Fruit fly (Drosophila melanogaster): ENCODE results near the gene CG11638.

Gene CG11638

DNA sequence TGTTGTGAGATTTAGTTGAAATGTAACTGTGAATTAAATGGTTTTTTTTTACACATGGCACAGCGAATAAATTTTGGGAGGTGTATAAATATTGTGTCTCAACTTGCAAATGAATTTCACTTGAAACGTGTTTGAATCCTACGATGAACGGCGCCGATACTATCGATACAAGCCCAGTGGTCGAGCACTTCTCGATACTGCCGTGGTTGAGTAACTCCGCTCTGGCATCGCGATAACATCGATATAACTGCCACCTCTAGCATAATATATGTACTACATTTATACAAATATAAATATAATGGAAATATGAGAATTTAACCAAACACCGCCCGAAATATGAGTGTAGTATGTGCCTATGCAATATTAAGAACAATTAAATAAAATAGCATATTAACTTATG, 6.6 kb upstream of the CG11638 start (continued):
- peak; percentile 98 for TF ChIP-seq CG13287 (GFP tag; IDR thresholded peaks at IDR 0.05; ENCODE audit: partially characterized antibody)
- TF ChIP-seq Pdp1 (GFP tag; optimal IDR thresholded peaks at IDR 0.05) = peak; percentile 20 to 60
- TF ChIP-seq grau (tag; optimal IDR thresholded peaks at IDR 0.05) = peak; percentile 9
- no peak for TF ChIP-seq CG11723 (GFP tag; optimal IDR thresholded peaks at IDR 0.05)
- no peak for TF ChIP-seq CkIIα-i1 (GFP tag; IDR thresholded peaks at IDR 0.05)
- peak; percentile 49; the same call in 1 of the 2 replicates for TF ChIP-seq E2f1 (GFP tag; IDR thresholded peaks at IDR 0.05)
- TF ChIP-seq Meics (GFP tag; optimal IDR thresholded peaks at IDR 0.05) = no peak
- no peak for TF ChIP-seq eve (GFP tag; optimal IDR thresholded peaks at IDR 0.05)
- TF ChIP-seq B-H2 (GFP tag; optimal IDR thresholded peaks at IDR 0.05) = peak; percentile 41
- no peak for TF ChIP-seq pb (GFP tag; optimal IDR thresholded peaks at IDR 0.05)
- TF ChIP-seq Hr3 (GFP tag; optimal IDR thresholded peaks at IDR 0.05) = no peak
- TF ChIP-seq MESR4 (GFP tag; optimal IDR thresholded peaks at IDR 0.05) = peak; percentile 31
- TF ChIP-seq eyg (GFP tag; optimal IDR thresholded peaks at IDR 0.05) = no peak
- peak; percentile 36 for TF ChIP-seq CG14710 (tag; optimal IDR thresholded peaks at IDR 0.05)
- peak; percentile 27 for TF ChIP-seq ind (GFP tag; optimal IDR thresholded peaks at IDR 0.05)
- no peak for TF ChIP-seq Deaf1 (tag; optimal IDR thresholded peaks at IDR 0.05)
- no peak for TF ChIP-seq CG12769 (tag; optimal IDR thresholded peaks at IDR 0.05)
- TF ChIP-seq CG16863 (GFP tag; optimal IDR thresholded peaks at IDR 0.05) = peak; percentile 86
- TF ChIP-seq Myb (GFP tag; optimal IDR thresholded peaks at IDR 0.05) = peak; percentile 16
- TF ChIP-seq chm (GFP tag; IDR thresholded peaks at IDR 0.05) = peak; percentile 35; the same call in 1 of the 2 replicates
- TF ChIP-seq Hr51 (GFP tag; optimal IDR thresholded peaks at IDR 0.05) = no peak
- peak; percentile 47 for TF ChIP-seq trem (tag; optimal IDR thresholded peaks at IDR 0.05)
- no peak for TF ChIP-seq pita (GFP tag; optimal IDR thresholded peaks at IDR 0.05)
- TF ChIP-seq dm (GFP tag; optimal IDR thresholded peaks at IDR 0.05) = no peak
- no peak for TF ChIP-seq sc (optimal IDR thresholded peaks at IDR 0.05)
- TF ChIP-seq sc (GFP tag; optimal IDR thresholded peaks at IDR 0.05) = no peak
- no peak for TF ChIP-seq CG11695 (GFP tag; IDR thresholded peaks at IDR 0.05)
- 0 out of 2 replicates have a peak, but pooled peaks have one; percentile 31 for TF ChIP-seq al (GFP tag; IDR thresholded peaks at IDR 0.05)
- TF ChIP-seq CG32767 (GFP tag; IDR thresholded peaks at IDR 0.05) = 0 out of 2 replicates have a peak, but pooled peaks have one; percentile 28
- no peak for TF ChIP-seq Tbp (GFP tag; optimal IDR thresholded peaks at IDR 0.05)
- TF ChIP-seq Fer3 (tag; optimal IDR thresholded peaks at IDR 0.05) = no peak
- TF ChIP-seq bbx (GFP tag; IDR thresholded peaks at IDR 0.05; ENCODE audit: partially characterized antibody) = peak; percentile 100
- TF ChIP-seq Vsx1 (GFP tag; optimal IDR thresholded peaks at IDR 0.05) = no peak
- no peak for TF ChIP-seq wek (GFP tag; optimal IDR thresholded peaks at IDR 0.05)
- peak; percentile 9 for TF ChIP-seq Antp (GFP tag; optimal IDR thresholded peaks at IDR 0.05)
- TF ChIP-seq amos (GFP tag; IDR thresholded peaks at IDR 0.05; ENCODE audit: partially characterized antibody) = peak; percentile 100
- TF ChIP-seq CG9817 (tag; optimal IDR thresholded peaks at IDR 0.05) = peak; percentile 13
- peak; percentile 99 for TF ChIP-seq CG42726 (GFP tag; IDR thresholded peaks at IDR 0.05; ENCODE audit: partially characterized antibody)
- no peak for TF ChIP-seq CG3838 (GFP tag; optimal IDR thresholded peaks at IDR 0.05)
- peak; percentile 25 for TF ChIP-seq CG17829 (tag; optimal IDR thresholded peaks at IDR 0.05)
- TF ChIP-seq gcm (GFP tag; optimal IDR thresholded peaks at IDR 0.05) = no peak
- TF ChIP-seq Gsc (GFP tag; IDR thresholded peaks at IDR 0.05) = no peak
- no peak for TF ChIP-seq bcd (GFP tag; optimal IDR thresholded peaks at IDR 0.05)
- TF ChIP-seq lola (GFP tag; optimal IDR thresholded peaks at IDR 0.05) = no peak
- peak; percentile 44 for TF ChIP-seq sens (GFP tag)
- peak; percentile 24 for TF ChIP-seq HmgD (GFP tag; optimal IDR thresholded peaks at IDR 0.05)
- TF ChIP-seq danr (GFP tag; IDR thresholded peaks at IDR 0.05) = no peak
- peak; percentile 59; the same call in 2 of the 3 replicates for TF ChIP-seq Dbx (GFP tag; IDR thresholded peaks at IDR 0.05)
- TF ChIP-seq CG8944 (GFP tag; optimal IDR thresholded peaks at IDR 0.05) = no peak
- TF ChIP-seq ab (GFP tag; optimal IDR thresholded peaks at IDR 0.05) = no peak
- TF ChIP-seq CG13894 (tag; optimal IDR thresholded peaks at IDR 0.05) = peak; percentile 15
